Worm (Caenorhabditis elegans) whole organism, L3 larva: Measurements from ENCODE around the gene ZC404.15.

Experiments
- ZK546.5 ChIP-seq: sonication (generic microtip); optimal IDR thresholded peaks from 2 replicates; lab custom pipeline; 2017; ENCODE audit warnings: missing biosample characterization, missing genetic modification characterization
- aly-2 ChIP-seq: fragments of 150-350 bp; optimal IDR thresholded peaks from 2 replicates; lab custom pipeline; 2014; ENCODE audit warnings: missing biosample characterization, missing genetic modification characterization
- ama-1 ChIP-seq: fragments of 150-350 bp; optimal IDR thresholded peaks from 2 replicates; lab custom pipeline; 2018
- ceh-16 ChIP-seq: sonication (generic microtip); optimal IDR thresholded peaks from 2 replicates; lab custom pipeline; 2017; ENCODE audit warnings: missing biosample characterization, missing genetic modification characterization
- ceh-82 ChIP-seq: fragments of 150-350 bp; optimal IDR thresholded peaks from 2 replicates; lab custom pipeline; 2014; ENCODE audit warnings: missing biosample characterization, missing genetic modification characterization
- ceh-9 ChIP-seq: sonication (generic microtip); optimal IDR thresholded peaks from 2 replicates; lab custom pipeline; 2018; ENCODE audit warnings: missing biosample characterization, missing genetic modification characterization
- daf-12 ChIP-seq: fragments of 150-350 bp; optimal IDR thresholded peaks from 2 replicates; lab custom pipeline; 2014; ENCODE audit warnings: missing biosample characterization, missing genetic modification reagents, missing genetic modification characterization
- egl-27 ChIP-seq: sonication (generic microtip); optimal IDR thresholded peaks from 4 replicates; lab custom pipeline; 2017; ENCODE audit warnings: missing biosample characterization, missing genetic modification reagents, missing genetic modification characterization
- egl-5 ChIP-seq: fragments of 150-350 bp; optimal IDR thresholded peaks from 2 replicates; lab custom pipeline; 2017; ENCODE audit warnings: missing biosample characterization, missing genetic modification reagents, missing genetic modification characterization, inconsistent platforms
- elt-1 ChIP-seq: fragments of 150-350 bp; optimal IDR thresholded peaks from 2 replicates; lab custom pipeline; 2014; ENCODE audit warnings: missing biosample characterization, missing genetic modification characterization
- elt-2 ChIP-seq: sonication (generic microtip); optimal IDR thresholded peaks from 2 replicates; lab custom pipeline; 2016; ENCODE audit warnings: missing genetic modification reagents, mild to moderate bottlenecking, missing genetic modification characterization, missing compliant biosample characterization
- eor-1 ChIP-seq, 2 experiments: fragments of 150-350 bp; optimal IDR thresholded peaks; 2 replicates each; lab custom pipeline; 2014 to 2018; ENCODE audit warnings: missing biosample characterization in 2 of 2, missing genetic modification characterization in 2 of 2
- jun-1 ChIP-seq: fragments of 150-350 bp; optimal IDR thresholded peaks from 2 replicates; lab custom pipeline; 2014; ENCODE audit warnings: missing biosample characterization, missing genetic modification reagents, missing genetic modification characterization
- lin-39 ChIP-seq: fragments of 150-350 bp; optimal IDR thresholded peaks from 2 replicates; lab custom pipeline; 2018; ENCODE audit warnings: missing biosample characterization, missing genetic modification reagents, missing genetic modification characterization
- lsy-12 ChIP-seq: sonication (generic microtip); optimal IDR thresholded peaks from 2 replicates; lab custom pipeline; 2016; ENCODE audit warnings: mild to moderate bottlenecking, missing genetic modification characterization, missing compliant biosample characterization
- mdl-1 ChIP-seq: fragments of 150-350 bp; optimal IDR thresholded peaks from 2 replicates; lab custom pipeline; 2014; ENCODE audit warnings: missing biosample characterization, missing genetic modification characterization
- nfya-1 ChIP-seq: sonication (generic microtip); optimal IDR thresholded peaks from 2 replicates; lab custom pipeline; 2017; ENCODE audit warnings: missing genetic modification characterization, mild to moderate bottlenecking, missing compliant biosample characterization, antibody characterized with exemption, moderate library complexity; ENCODE audit not compliant: insufficient read depth
- nhr-23 ChIP-seq: fragments of 150-350 bp; optimal IDR thresholded peaks from 2 replicates; lab custom pipeline; 2014; ENCODE audit warnings: missing biosample characterization, missing genetic modification reagents, missing genetic modification characterization
- nhr-25 ChIP-seq: sonication (generic microtip); optimal IDR thresholded peaks from 2 replicates; lab custom pipeline; 2017; ENCODE audit warnings: missing biosample characterization, missing genetic modification characterization
- nhr-28 ChIP-seq: fragments of 150-350 bp; optimal IDR thresholded peaks from 2 replicates; lab custom pipeline; 2014; ENCODE audit warnings: missing biosample characterization, missing genetic modification characterization
- nhr-43 ChIP-seq: sonication (generic microtip); optimal IDR thresholded peaks from 2 replicates; lab custom pipeline; 2016; ENCODE audit warnings: mild to moderate bottlenecking, missing genetic modification characterization, missing compliant biosample characterization; ENCODE audit not compliant: poor library complexity, severe bottlenecking
- nhr-76 ChIP-seq: fragments of 150-350 bp; sonication (generic microtip); optimal IDR thresholded peaks from 5 replicates; lab custom pipeline; 2014; ENCODE audit warnings: missing biosample characterization, missing genetic modification characterization
- nhr-77 ChIP-seq: fragments of 150-350 bp; optimal IDR thresholded peaks from 2 replicates; lab custom pipeline; 2014; ENCODE audit warnings: missing biosample characterization, missing genetic modification characterization
- pha-4 ChIP-seq: fragments of 150-350 bp; optimal IDR thresholded peaks from 2 replicates; lab custom pipeline; 2014; ENCODE audit warnings: missing biosample characterization, missing genetic modification reagents, missing genetic modification characterization
- pqm-1 ChIP-seq: fragments of 150-350 bp; optimal IDR thresholded peaks from 2 replicates; lab custom pipeline; 2017; ENCODE audit warnings: missing biosample characterization, missing genetic modification characterization, inconsistent platforms
- sea-2 ChIP-seq: fragments of 150-350 bp; sonication (generic microtip); optimal IDR thresholded peaks from 4 replicates; lab custom pipeline; 2014; ENCODE audit warnings: missing biosample characterization, missing genetic modification reagents, missing genetic modification characterization
- skn-1 ChIP-seq: fragments of 150-350 bp; optimal IDR thresholded peaks from 2 replicates; lab custom pipeline; 2014; ENCODE audit warnings: missing biosample characterization, missing genetic modification characterization
- snpc-4 ChIP-seq: fragments of 150-350 bp; optimal IDR thresholded peaks from 2 replicates; lab custom pipeline; 2014; ENCODE audit warnings: missing biosample characterization, missing genetic modification characterization
- tbx-2 ChIP-seq: sonication (generic microtip); optimal IDR thresholded peaks from 2 replicates; lab custom pipeline; 2016; ENCODE audit warnings: mild to moderate bottlenecking, missing genetic modification characterization, missing compliant biosample characterization
- unc-62 ChIP-seq: fragments of 150-350 bp; sonication (generic microtip); optimal IDR thresholded peaks from 4 replicates; lab custom pipeline; 2014; ENCODE audit warnings: missing biosample characterization, missing genetic modification reagents, missing genetic modification characterization
- zag-1 ChIP-seq: fragments of 150-350 bp; optimal IDR thresholded peaks from 2 replicates; lab custom pipeline; 2014; ENCODE audit warnings: missing biosample characterization, missing genetic modification characterization
- ztf-11 ChIP-seq: fragments of 150-350 bp; optimal IDR thresholded peaks from 2 replicates; lab custom pipeline; 2014; ENCODE audit warnings: missing biosample characterization, missing genetic modification characterization

The ZC404.15 gene

ce11 chrV:6821509-6821908 is 41.2 kb downstream of the ZC404.15 start, which contains the start of gene T15B7.8:
Gene T15B7.8, plus strand, starts transcription at chrV:6821809.
- TF ChIP-seq ceh-9 (tag; lab: Kevin White, UChicago) (no peak), snpc-4 (tag; lab: Kevin White, UChicago) (no peak), mdl-1 (tag; lab: Kevin White, UChicago) (no peak), eor-1 (tag; optimal IDR thresholded peaks at IDR 0.05; lab: Kevin White, UChicago) (no peak), ceh-82 (tag; lab: Kevin White, UChicago) (no peak), lsy-12 (tag; lab: Kevin White, UChicago) (no peak)
- TF ChIP-seq, all 47 proteins: peak for 0

- TF ChIP-seq pqm-1 (tag; lab: Kevin White, UChicago) (peak; percentile 84), elt-2 (tag; lab: Kevin White, UChicago) (peak; percentile 92), ztf-11 (tag; lab: Kevin White, UChicago) (no peak)
These were observed 43.2 kb downstream of the ZC404.15 start for ce11 chrV:6823432-6823831.

- TF ChIP-seq nhr-77 (tag; lab: Kevin White, UChicago) (no peak), aly-2 (tag; lab: Kevin White, UChicago) (no peak)
These were observed 48.5 kb downstream of the ZC404.15 start, which contains the start of gene dmsr-15 for ce11 chrV:6828786-6829185. Gene dmsr-15, minus strand, starts transcription at chrV:6828886.

- TF ChIP-seq lin-39 (tag; lab: Kevin White, UChicago) (no peak), nhr-43 (tag; lab: Kevin White, UChicago) (no peak), egl-27 (tag; lab: Kevin White, UChicago) (no peak), ceh-16 (no peak), unc-62 (no peak), jun-1 (no peak), ZK546.5 (tag; lab: Kevin White, UChicago) (no peak), daf-12 (tag; lab: Kevin White, UChicago) (no peak)
These were observed 49.1 kb downstream of the ZC404.15 start, which contains the start of gene col-141 for ce11 chrV:6829404-6829803. Gene col-141, plus strand, starts transcription at chrV:6829704.

ce11 chrV:6830075-6830474 is 49.8 kb downstream of the ZC404.15 start:
- TF ChIP-seq skn-1 (tag; lab: Kevin White, UChicago) (no peak), ama-1 (lab: Kevin White, UChicago) (no peak), egl-5 (tag; lab: Kevin White, UChicago) (no peak), elt-2 (tag; lab: Kevin White, UChicago) (no peak), nhr-43 (tag; lab: Kevin White, UChicago) (no peak), lsy-12 (tag; lab: Kevin White, UChicago) (no peak), aly-2 (tag; lab: Kevin White, UChicago) (no peak), nhr-25 (tag; lab: Kevin White, UChicago) (no peak), nfya-1 (tag; lab: Kevin White, UChicago) (no peak), nhr-76 (tag; lab: Kevin White, UChicago) (no peak), jun-1 (no peak), sea-2 (no peak), pha-4 (tag; lab: Kevin White, UChicago) (no peak)

- peak; percentile 54 for TF ChIP-seq nhr-23 (tag; lab: Kevin White, UChicago)
- TF ChIP-seq lin-39 (tag; lab: Kevin White, UChicago), result no peak
- no peak for TF ChIP-seq pqm-1 (tag; lab: Kevin White, UChicago)
- TF ChIP-seq tbx-2 (tag; lab: Kevin White, UChicago), result no peak
These were observed 50.5 kb downstream of the ZC404.15 start, which contains the start of gene col-142 for ce11 chrV:6830755-6831227. Gene col-142, plus strand, starts transcription at chrV:6831177.

ce11 chrV:6831539-6831938 is 51.3 kb downstream of the ZC404.15 start:
- no peak for TF ChIP-seq skn-1 (tag; lab: Kevin White, UChicago)
- TF ChIP-seq elt-1 (tag; lab: Kevin White, UChicago), result no peak
- no peak for TF ChIP-seq nhr-28 (tag; lab: Kevin White, UChicago)
- no peak for TF ChIP-seq eor-1 (tag; optimal IDR thresholded peaks at IDR 0.05; lab: Kevin White, UChicago)
- TF ChIP-seq lsy-12 (tag; lab: Kevin White, UChicago), result no peak
- no peak for TF ChIP-seq zag-1 (tag; lab: Kevin White, UChicago)
- no peak for TF ChIP-seq sea-2
- no peak for TF ChIP-seq ceh-9 (tag; lab: Kevin White, UChicago)
- no peak for TF ChIP-seq ZK546.5 (tag; lab: Kevin White, UChicago)
- no peak for TF ChIP-seq pha-4 (tag; lab: Kevin White, UChicago)
